Fruit fly (Drosophila melanogaster): ENCODE measurements around the gene Fer2LCH.

- TF ChIP-seq insv (optimal IDR thresholded peaks at IDR 0.05): no peak
- no peak for TF ChIP-seq Myc (optimal IDR thresholded peaks at IDR 0.05)
- TF ChIP-seq h (optimal IDR thresholded peaks at IDR 0.05): no peak
- no peak for TF ChIP-seq psq (optimal IDR thresholded peaks at IDR 0.05)
- no peak for TF ChIP-seq ttk (optimal IDR thresholded peaks at IDR 0.05)
Measured at dm6 chr3R:30416765-30417274, 29.2 kb downstream of the Fer2LCH start.

Data from Kc167 (cell line).